Fruit fly (Drosophila melanogaster): ENCODE data around the gene Cph.
A peak's percentile ranks its signal among the peaks of the same experiment; 100 is the strongest.

Gene Cph

dm6 chrX:7104400-7105068, 33.0 kb upstream of the Cph start, which contains the start of the genes CG4617 and CG8300 (continued):
- TF ChIP-seq CG10274 (GFP tag; optimal IDR thresholded peaks at IDR 0.05) (no peak), CG9727 (GFP tag; optimal IDR thresholded peaks at IDR 0.05) (peak; percentile 11), CG10147 (GFP tag; optimal IDR thresholded peaks at IDR 0.05) (no peak), HmgZ (tag; optimal IDR thresholded peaks at IDR 0.05) (no peak), CG8924 (tag; optimal IDR thresholded peaks at IDR 0.05) (peak; percentile 36), Hand (GFP tag; optimal IDR thresholded peaks at IDR 0.05) (no peak), CG11695 (GFP tag; IDR thresholded peaks at IDR 0.05) (no peak), onecut (GFP tag; IDR thresholded peaks at IDR 0.05) (peak; percentile 84), CG30020 (tag; optimal IDR thresholded peaks at IDR 0.05) (peak; percentile 6), pita (GFP tag; optimal IDR thresholded peaks at IDR 0.05) (no peak), CG13775 (GFP tag; optimal IDR thresholded peaks at IDR 0.05) (peak; percentile 51), seq (GFP tag; IDR thresholded peaks at IDR 0.05) (no peak), emc (GFP tag; optimal IDR thresholded peaks at IDR 0.05) (no peak), CG6654 (GFP tag; optimal IDR thresholded peaks at IDR 0.05) (no peak), CG3838 (GFP tag; optimal IDR thresholded peaks at IDR 0.05) (no peak), CG2116 (GFP tag; optimal IDR thresholded peaks at IDR 0.05) (no peak), kay (GFP tag; optimal IDR thresholded peaks at IDR 0.05) (no peak), bbx (GFP tag; IDR thresholded peaks at IDR 0.05; ENCODE audit: partially characterized antibody) (no peak), knrl (GFP tag; IDR thresholded peaks at IDR 0.05; ENCODE audit: partially characterized antibody) (no peak), chif (GFP tag; optimal IDR thresholded peaks at IDR 0.05) (no peak), Max (GFP tag; optimal IDR thresholded peaks at IDR 0.05) (no peak), lola (GFP tag; optimal IDR thresholded peaks at IDR 0.05) (peak in 1 of 3 experiments; percentile 20), crp (GFP tag; optimal IDR thresholded peaks at IDR 0.05) (peak in 1 of 2 experiments; percentile 75), ara (GFP tag; IDR thresholded peaks at IDR 0.05) (0 out of 2 replicates have a peak, but pooled peaks have one; percentile 24), bcd (GFP tag; optimal IDR thresholded peaks at IDR 0.05) (no peak), pan (optimal IDR thresholded peaks at IDR 0.05) (no peak), pan (GFP tag; optimal IDR thresholded peaks at IDR 0.05 in 1 of 2, IDR thresholded peaks at IDR 0.05 in 1 of 2) (no peak), nmo (GFP tag; optimal IDR thresholded peaks at IDR 0.05) (peak; percentile 65), CG13296 (GFP tag; optimal IDR thresholded peaks at IDR 0.05) (no peak), E2f1 (GFP tag; IDR thresholded peaks at IDR 0.05) (no peak), CG18476 (GFP tag; optimal IDR thresholded peaks at IDR 0.05) (no peak), klu (GFP tag; IDR thresholded peaks at IDR 0.05) (no peak), TFAM (GFP tag; optimal IDR thresholded peaks at IDR 0.05) (no peak), Fer1 (GFP tag; optimal IDR thresholded peaks at IDR 0.05) (no peak), MTF-1 (GFP tag; optimal IDR thresholded peaks at IDR 0.05; ENCODE audit: borderline replicate concordance) (no peak), CG7987 (GFP tag; optimal IDR thresholded peaks at IDR 0.05) (no peak), Atf6 (GFP tag; IDR thresholded peaks at IDR 0.05) (no peak), stc (GFP tag; IDR thresholded peaks at IDR 0.05) (no peak), disco-r (GFP tag; optimal IDR thresholded peaks at IDR 0.05) (no peak), Opbp (GFP tag; IDR thresholded peaks at IDR 0.05; ENCODE audit: partially characterized antibody) (no peak), NfI (GFP tag; optimal IDR thresholded peaks at IDR 0.05) (peak; percentile 1), Oli (tag; optimal IDR thresholded peaks at IDR 0.05) (peak; percentile 8), CG2199 (GFP tag; IDR thresholded peaks at IDR 0.05) (no peak), Chrac-16 (GFP tag; optimal IDR thresholded peaks at IDR 0.05) (peak; percentile 2), chm (GFP tag; IDR thresholded peaks at IDR 0.05) (no peak), CG8388 (GFP tag; optimal IDR thresholded peaks at IDR 0.05) (peak; percentile 34), tna (GFP tag; IDR thresholded peaks at IDR 0.05; ENCODE audit: partially characterized antibody) (no peak), corto (GFP tag; optimal IDR thresholded peaks at IDR 0.05) (no peak), Mad (GFP tag; optimal IDR thresholded peaks at IDR 0.05) (no peak)
